Fruit fly (Drosophila melanogaster) whole organism, embryonic: ENCODE data around the gene Cul5.

Source experiments
- Aef1 ChIP-seq: fragments of 200-800 bp; sonication (Bioruptor generic); IDR thresholded peaks from 3 replicates; pipeline ENCODE4 v1.3.6; 2022; ENCODE audit warnings: missing biosample characterization, missing genetic modification characterization
- CG10274 ChIP-seq: fragments of 200-800 bp; sonication (Bioruptor generic); optimal IDR thresholded peaks from 3 replicates; lab custom pipeline; 2017; ENCODE audit warnings: missing biosample characterization, mild to moderate bottlenecking, missing genetic modification characterization
- CG10565 ChIP-seq: fragments of 200-800 bp; sonication (Bioruptor generic); optimal IDR thresholded peaks from 3 replicates; lab custom pipeline; 2016; ENCODE audit warnings: missing biosample characterization, mild to moderate bottlenecking, missing genetic modification characterization
- CG10654 ChIP-seq: fragments of 200-800 bp; sonication (Bioruptor generic); optimal IDR thresholded peaks from 2 replicates; lab custom pipeline; 2016; ENCODE audit warnings: missing biosample characterization, missing genetic modification characterization
- CG1233 ChIP-seq: fragments of 200-800 bp; sonication (Bioruptor generic); optimal IDR thresholded peaks from 4 replicates; lab custom pipeline; 2018; ENCODE audit warnings: missing biosample characterization, mild to moderate bottlenecking, missing genetic modification characterization
- CG14710 ChIP-seq: fragments of 200-800 bp; sonication (Bioruptor generic); optimal IDR thresholded peaks from 3 replicates; lab custom pipeline; 2019; ENCODE audit warnings: missing biosample characterization, mild to moderate bottlenecking, missing genetic modification characterization, moderate library complexity
- CG1602 ChIP-seq: fragments of 200-800 bp; sonication (Bioruptor generic); optimal IDR thresholded peaks from 3 replicates; lab custom pipeline; 2016; ENCODE audit warnings: missing biosample characterization, missing genetic modification characterization
- CG17186 ChIP-seq: fragments of 200-800 bp; sonication (Bioruptor generic); optimal IDR thresholded peaks from 3 replicates; lab custom pipeline; 2017; ENCODE audit warnings: missing biosample characterization, missing genetic modification reagents, missing genetic modification characterization
- CG17328 ChIP-seq: fragments of 200-800 bp; sonication (Bioruptor generic); IDR thresholded peaks from 2 replicates; pipeline ENCODE4 v1.3.6; 2022; ENCODE audit warnings: missing biosample characterization, missing genetic modification characterization
- CG2120 ChIP-seq: fragments of 200-800 bp; sonication (Bioruptor generic); optimal IDR thresholded peaks from 3 replicates; lab custom pipeline; 2016; ENCODE audit warnings: missing biosample characterization, missing genetic modification characterization
- CG32772 ChIP-seq: fragments of 200-800 bp; sonication (Bioruptor generic); IDR thresholded peaks from 2 replicates; pipeline ENCODE4 v1.3.6; 2022; ENCODE audit warnings: missing biosample characterization, missing genetic modification characterization
- CG4404 ChIP-seq: fragments of 200-800 bp; sonication (Bioruptor generic); IDR thresholded peaks from 2 replicates; pipeline ENCODE4 v1.3.6; 2022; ENCODE audit warnings: missing biosample characterization, missing genetic modification characterization
- CG6813 ChIP-seq: fragments of 200-800 bp; sonication (Bioruptor generic); optimal IDR thresholded peaks from 2 replicates; lab custom pipeline; 2017; ENCODE audit warnings: missing biosample characterization, missing genetic modification characterization, mild to moderate bottlenecking, moderate library complexity, missing genetic modification reagents
- CG7271 ChIP-seq: fragments of 200-800 bp; sonication (Bioruptor generic); optimal IDR thresholded peaks from 2 replicates; lab custom pipeline; 2018; ENCODE audit warnings: missing biosample characterization, mild to moderate bottlenecking, missing genetic modification characterization, moderate library complexity
- CG7372 ChIP-seq: fragments of 200-800 bp; sonication (Bioruptor generic); IDR thresholded peaks from 2 replicates; pipeline ENCODE4 v1.3.6; 2022; ENCODE audit warnings: missing biosample characterization, missing genetic modification characterization
- CG7963 ChIP-seq: fragments of 200-800 bp; sonication (Bioruptor generic); IDR thresholded peaks from 3 replicates; pipeline ENCODE4 v1.3.6; 2022; ENCODE audit warnings: missing biosample characterization, missing genetic modification characterization; ENCODE audit not compliant: partially characterized antibody
- CG8290 ChIP-seq, 3 experiments: fragments of 200-800 bp; sonication (Bioruptor generic); optimal IDR thresholded peaks; 2 replicates each; lab custom pipeline; 2016 to 2019; ENCODE audit warnings: missing biosample characterization in 3 of 3, missing genetic modification characterization in 3 of 3, mild to moderate bottlenecking in 2 of 3, moderate library complexity in 1 of 3
- CG8924 ChIP-seq: fragments of 200-800 bp; optimal IDR thresholded peaks from 3 replicates; lab custom pipeline; 2019; ENCODE audit warnings: missing biosample characterization, mild to moderate bottlenecking, missing genetic modification characterization, moderate library complexity
- CG9215 ChIP-seq: fragments of 200-800 bp; sonication (Bioruptor generic); IDR thresholded peaks from 2 replicates; pipeline ENCODE4 v1.3.6; 2022; ENCODE audit warnings: missing biosample characterization, missing genetic modification characterization
- CG9437 ChIP-seq: fragments of 200-800 bp; sonication (Bioruptor generic); optimal IDR thresholded peaks from 2 replicates; lab custom pipeline; 2018; ENCODE audit warnings: missing biosample characterization, mild to moderate bottlenecking, missing genetic modification characterization
- CG9932 ChIP-seq: fragments of 200-800 bp; sonication (Bioruptor generic); IDR thresholded peaks from 2 replicates; pipeline ENCODE4 v1.3.6; 2022; ENCODE audit warnings: missing biosample characterization, missing genetic modification characterization
- CrebB ChIP-seq: fragments of 200-800 bp; sonication (Bioruptor generic); optimal IDR thresholded peaks from 3 replicates; lab custom pipeline; 2018; ENCODE audit warnings: missing biosample characterization, mild to moderate bottlenecking, missing genetic modification characterization
- Dip2 ChIP-seq: fragments of 200-800 bp; sonication (Bioruptor generic); IDR thresholded peaks from 2 replicates; pipeline ENCODE4 v1.3.6; 2022; ENCODE audit warnings: missing biosample characterization, missing genetic modification characterization
- Fer2 ChIP-seq: fragments of 200-800 bp; sonication (Bioruptor generic); optimal IDR thresholded peaks from 2 replicates; lab custom pipeline; 2018; ENCODE audit warnings: missing biosample characterization, mild to moderate bottlenecking, missing genetic modification characterization, moderate library complexity
- Fer3 ChIP-seq: fragments of 200-800 bp; sonication (Bioruptor generic); optimal IDR thresholded peaks from 2 replicates; lab custom pipeline; 2018; ENCODE audit warnings: missing biosample characterization, mild to moderate bottlenecking, missing genetic modification characterization, moderate library complexity
- GATAe ChIP-seq: fragments of 200-800 bp; sonication (Bioruptor generic); conservative IDR thresholded peaks from 2 replicates; pipeline ENCODE4 v1.3.6; 2022; ENCODE audit warnings: missing biosample characterization, missing genetic modification characterization
- Gsc ChIP-seq: fragments of 200-800 bp; sonication (Bioruptor generic); IDR thresholded peaks from 2 replicates; pipeline ENCODE4 v1.3.6; 2022; ENCODE audit warnings: missing biosample characterization, missing genetic modification characterization
- HLH3B ChIP-seq: fragments of 200-800 bp; sonication (Bioruptor generic); IDR thresholded peaks from 2 replicates; pipeline ENCODE4 v1.3.6; 2022; ENCODE audit warnings: missing biosample characterization, missing genetic modification characterization
- Hr78 ChIP-seq, 2 experiments: fragments of 200-800 bp in 1 of 2; fragments of >200 bp in 1 of 2; sonication (Bioruptor generic) in 1 of 2; optimal IDR thresholded peaks; 2 replicates each; lab custom pipeline; 2017 to 2019; ENCODE audit warnings: missing biosample characterization in 2 of 2, missing genetic modification characterization in 2 of 2, mild to moderate bottlenecking in 1 of 2, moderate library complexity in 1 of 2
- Kr ChIP-seq: fragments of 200-800 bp; sonication (Bioruptor generic); optimal IDR thresholded peaks from 2 replicates; lab custom pipeline; 2017; ENCODE audit warnings: missing biosample characterization, mild to moderate bottlenecking, missing genetic modification characterization
- MBD-R2 ChIP-seq: fragments of 200-800 bp; sonication (Bioruptor generic); IDR thresholded peaks from 2 replicates; pipeline ENCODE4 v1.3.6; 2022; ENCODE audit warnings: missing biosample characterization, missing genetic modification characterization
- Mrtf ChIP-seq: fragments of 200-800 bp; sonication (Bioruptor generic); IDR thresholded peaks from 3 replicates; pipeline ENCODE4 v1.3.6; 2022; ENCODE audit warnings: missing biosample characterization, missing genetic modification characterization
- Myb ChIP-seq: fragments of 200-800 bp; sonication (Bioruptor generic); optimal IDR thresholded peaks from 2 replicates; lab custom pipeline; 2016; ENCODE audit warnings: missing biosample characterization, missing genetic modification characterization
- NC2β ChIP-seq: fragments of 200-800 bp; sonication (Bioruptor generic); optimal IDR thresholded peaks from 2 replicates; lab custom pipeline; 2016; ENCODE audit warnings: missing biosample characterization, missing genetic modification characterization
- Nf-YA ChIP-seq: fragments of 200-800 bp; sonication (Bioruptor generic); IDR thresholded peaks from 2 replicates; pipeline ENCODE4 v1.3.6; 2022; ENCODE audit warnings: missing biosample characterization, missing genetic modification characterization
- Optix ChIP-seq: fragments of 200-800 bp; sonication (Bioruptor generic); IDR thresholded peaks from 3 replicates; pipeline ENCODE4 v1.3.6; 2022; ENCODE audit warnings: missing biosample characterization, missing genetic modification characterization
- Ravus ChIP-seq: fragments of 200-800 bp; sonication (Bioruptor generic); IDR thresholded peaks from 2 replicates; pipeline ENCODE4 v1.3.6; 2022; ENCODE audit warnings: missing biosample characterization, missing genetic modification characterization
- Rfx ChIP-seq: fragments of 200-800 bp; sonication (Bioruptor generic); IDR thresholded peaks from 2 replicates; pipeline ENCODE4 v1.3.6; 2022; ENCODE audit warnings: missing biosample characterization, missing genetic modification characterization
- caup ChIP-seq: fragments of 200-800 bp; sonication (Bioruptor generic); optimal IDR thresholded peaks from 3 replicates; lab custom pipeline; 2017; ENCODE audit warnings: missing biosample characterization, mild to moderate bottlenecking, missing genetic modification characterization, moderate library complexity; ENCODE audit not compliant: severe bottlenecking
- danr ChIP-seq: fragments of 200-800 bp; sonication (Bioruptor generic); IDR thresholded peaks from 2 replicates; pipeline ENCODE4 v1.3.6; 2022; ENCODE audit warnings: missing biosample characterization, missing genetic modification characterization
- dimm ChIP-seq: fragments of 200-800 bp; sonication (Bioruptor generic); IDR thresholded peaks from 2 replicates; pipeline ENCODE4 v1.3.6; 2022; ENCODE audit warnings: missing biosample characterization, missing genetic modification characterization
- dmrt99B ChIP-seq: fragments of 200-800 bp; sonication (Bioruptor generic); optimal IDR thresholded peaks from 2 replicates; lab custom pipeline; 2018; ENCODE audit warnings: missing biosample characterization, mild to moderate bottlenecking, missing genetic modification characterization, moderate library complexity
- ems ChIP-seq: fragments of 200-800 bp; sonication (Bioruptor generic); optimal IDR thresholded peaks from 3 replicates; lab custom pipeline; 2016; ENCODE audit warnings: missing biosample characterization, missing genetic modification characterization
- gcm2 ChIP-seq: fragments of 200-800 bp; sonication (Bioruptor generic); optimal IDR thresholded peaks from 2 replicates; lab custom pipeline; 2016; ENCODE audit warnings: missing biosample characterization, missing genetic modification characterization
- ham ChIP-seq: fragments of 200-800 bp; sonication (Bioruptor generic); IDR thresholded peaks from 2 replicates; pipeline ENCODE4 v1.3.6; 2022; ENCODE audit warnings: missing biosample characterization, missing genetic modification characterization
- ken ChIP-seq: fragments of 200-800 bp; sonication (Bioruptor generic); IDR thresholded peaks from 3 replicates; pipeline ENCODE4 v1.3.6; 2022; ENCODE audit warnings: missing biosample characterization, missing genetic modification characterization
- klu ChIP-seq: fragments of 200-800 bp; sonication (Bioruptor generic); IDR thresholded peaks from 2 replicates; pipeline ENCODE4 v1.3.6; 2022; ENCODE audit warnings: missing biosample characterization, missing genetic modification characterization
- lmd ChIP-seq: fragments of 200-800 bp; sonication (Bioruptor generic); IDR thresholded peaks from 2 replicates; pipeline ENCODE4 v1.3.6; 2022; ENCODE audit warnings: missing biosample characterization, missing genetic modification characterization
- mld ChIP-seq: fragments of 200-800 bp; sonication (Bioruptor generic); IDR thresholded peaks from 3 replicates; pipeline ENCODE4 v1.3.6; 2022; ENCODE audit warnings: missing biosample characterization, missing genetic modification characterization; ENCODE audit not compliant: partially characterized antibody
- pzg ChIP-seq: fragments of 200-800 bp; sonication (Bioruptor generic); optimal IDR thresholded peaks from 3 replicates; lab custom pipeline; 2018; ENCODE audit warnings: missing biosample characterization, mild to moderate bottlenecking, missing genetic modification characterization, moderate library complexity
- zen ChIP-seq: fragments of 200-800 bp; sonication (Bioruptor generic); optimal IDR thresholded peaks from 3 replicates; lab custom pipeline; 2018; ENCODE audit warnings: missing biosample characterization, mild to moderate bottlenecking, missing genetic modification characterization, moderate library complexity

Gene Cul5

dm6 chr3R:29089662-29090007 lies 26.9 kb upstream of the Cul5 start (continued):
- TF ChIP-seq dmrt99B (tag; lab: Kevin White, UChicago) = peak; percentile 77
- peak; percentile 35; the same call in 1 of the 2 replicates for TF ChIP-seq HLH3B
- TF ChIP-seq Rfx = peak; percentile 64
- TF ChIP-seq CG8290 (GFP tag; optimal IDR thresholded peaks at IDR 0.05; lab: Kevin White, UChicago) = no peak
- TF ChIP-seq CG8290 (tag; optimal IDR thresholded peaks at IDR 0.05; lab: Kevin White, UChicago) = no peak
- TF ChIP-seq CG9437 (GFP tag; lab: Kevin White, UChicago) = no peak
- TF ChIP-seq CG10565 (GFP tag; lab: Kevin White, UChicago) = no peak
- TF ChIP-seq klu (GFP tag; lab: Robert Waterston, UW) = peak; percentile 57; the same call in 1 of the 2 replicates
- no peak for TF ChIP-seq ham (GFP tag; lab: Robert Waterston, UW)
- no peak for TF ChIP-seq CG9932 (GFP tag; lab: Robert Waterston, UW)
- TF ChIP-seq Dip2 = no peak
- TF ChIP-seq MBD-R2 (GFP tag; lab: Robert Waterston, UW) = no peak
- no peak for TF ChIP-seq CG7271
- TF ChIP-seq lmd (GFP tag; lab: Robert Waterston, UW) = peak; percentile 73
- TF ChIP-seq Myb = no peak
- no peak for TF ChIP-seq dimm
- peak; percentile 34 for TF ChIP-seq Fer2 (tag; lab: Kevin White, UChicago)
- 0 out of 2 replicates have a peak, but pooled peaks have one; percentile 30 for TF ChIP-seq danr (GFP tag; lab: Robert Waterston, UW)
- TF ChIP-seq CG9215 = peak; percentile 60
- TF ChIP-seq CrebB (tag; lab: Kevin White, UChicago) = no peak
- 0 out of 2 replicates have a peak, but pooled peaks have one; percentile 32 for TF ChIP-seq CG7372
- TF ChIP-seq Optix (GFP tag; lab: Robert Waterston, UW) = no peak
- TF ChIP-seq Ravus (GFP tag; lab: Robert Waterston, UW) = no peak
- peak; percentile 29 for TF ChIP-seq caup (GFP tag; lab: Kevin White, UChicago)
- TF ChIP-seq CG6813 = peak; percentile 36
- TF ChIP-seq gcm2 = no peak
- no peak for TF ChIP-seq CG1602 (GFP tag; lab: Kevin White, UChicago)
- no peak for TF ChIP-seq NC2β (GFP tag; lab: Kevin White, UChicago)
- TF ChIP-seq CG1233 (GFP tag; lab: Kevin White, UChicago) = peak; percentile 40
- TF ChIP-seq Hr78 (GFP tag; optimal IDR thresholded peaks at IDR 0.05; lab: Kevin White, UChicago) = peak in 1 of 2 experiments; percentile 59
- TF ChIP-seq Nf-YA (GFP tag; lab: Robert Waterston, UW) = no peak
- TF ChIP-seq mld (GFP tag; lab: Robert Waterston, UW) = no peak
- no peak for TF ChIP-seq Gsc (GFP tag; lab: Robert Waterston, UW)
- TF ChIP-seq CG10274 = peak; percentile 20
- TF ChIP-seq pzg = no peak
- TF ChIP-seq ken (GFP tag; lab: Robert Waterston, UW) = no peak
- no peak for TF ChIP-seq Kr (GFP tag; lab: Kevin White, UChicago)
- no peak for TF ChIP-seq CG14710 (tag; lab: Kevin White, UChicago)
- TF ChIP-seq CG17328 = no peak
- peak; percentile 33 for TF ChIP-seq zen
- TF ChIP-seq Fer3 (tag; lab: Kevin White, UChicago) = peak; percentile 35
- no peak for TF ChIP-seq GATAe (GFP tag; lab: Robert Waterston, UW)
- peak; percentile 55; the same call in 1 of the 2 replicates for TF ChIP-seq CG32772 (GFP tag; lab: Robert Waterston, UW)
- peak; percentile 30 for TF ChIP-seq CG8924
- peak; percentile 45; the same call in 1 of the 3 replicates for TF ChIP-seq Aef1 (GFP tag; lab: Robert Waterston, UW)
- TF ChIP-seq ems (GFP tag; lab: Kevin White, UChicago) = no peak
- no peak for TF ChIP-seq CG17186 (GFP tag; lab: Kevin White, UChicago)
- TF ChIP-seq CG4404 (GFP tag; lab: Robert Waterston, UW) = peak; percentile 52
- TF ChIP-seq CG2120 (GFP tag; lab: Kevin White, UChicago) = no peak
- TF ChIP-seq Mrtf (GFP tag; lab: Robert Waterston, UW) = peak; percentile 59; the same call in 2 of the 3 replicates
- no peak for TF ChIP-seq CG7963 (GFP tag; lab: Robert Waterston, UW)
- TF ChIP-seq CG10654 = no peak
